Worm (Caenorhabditis elegans) whole organism, L3 larva: Measurements from ENCODE around the gene F36H5.10.

Source experiments
- aly-2 ChIP-seq: fragments of 150-350 bp; optimal IDR thresholded peaks from 2 replicates; lab custom pipeline; 2014; ENCODE audit warnings: missing biosample characterization, missing genetic modification characterization
- elt-3 ChIP-seq, 3 experiments: fragments of 150-350 bp in 1 of 3; sonication (generic microtip) in 2 of 3; optimal IDR thresholded peaks; 2 replicates in 2 of 3; 4 replicates in 1 of 3; lab custom pipeline; 2014 to 2017; ENCODE audit warnings: missing biosample characterization in 3 of 3, missing genetic modification characterization in 3 of 3
- fkh-10 ChIP-seq: sonication (generic microtip); optimal IDR thresholded peaks from 2 replicates; lab custom pipeline; 2017; ENCODE audit warnings: missing biosample characterization, missing genetic modification reagents, missing genetic modification characterization
- fos-1 ChIP-seq: fragments of 150-350 bp; optimal IDR thresholded peaks from 2 replicates; lab custom pipeline; 2014; ENCODE audit warnings: missing biosample characterization, missing genetic modification characterization
- lin-39 ChIP-seq: fragments of 150-350 bp; optimal IDR thresholded peaks from 2 replicates; lab custom pipeline; 2018; ENCODE audit warnings: missing biosample characterization, missing genetic modification reagents, missing genetic modification characterization
- nfya-1 ChIP-seq: sonication (generic microtip); optimal IDR thresholded peaks from 2 replicates; lab custom pipeline; 2017; ENCODE audit warnings: missing genetic modification characterization, mild to moderate bottlenecking, missing compliant biosample characterization, antibody characterized with exemption, moderate library complexity; ENCODE audit not compliant: insufficient read depth
- nhr-237 ChIP-seq: fragments of 150-350 bp; optimal IDR thresholded peaks from 2 replicates; lab custom pipeline; 2014; ENCODE audit warnings: missing biosample characterization, missing genetic modification characterization
- nhr-28 ChIP-seq: fragments of 150-350 bp; optimal IDR thresholded peaks from 2 replicates; lab custom pipeline; 2014; ENCODE audit warnings: missing biosample characterization, missing genetic modification characterization
- pha-4 ChIP-seq: fragments of 150-350 bp; optimal IDR thresholded peaks from 2 replicates; lab custom pipeline; 2014; ENCODE audit warnings: missing biosample characterization, missing genetic modification reagents, missing genetic modification characterization
- unc-39 ChIP-seq: sonication (generic microtip); optimal IDR thresholded peaks from 4 replicates; lab custom pipeline; 2017; ENCODE audit warnings: missing biosample characterization, missing genetic modification characterization

DNA sequence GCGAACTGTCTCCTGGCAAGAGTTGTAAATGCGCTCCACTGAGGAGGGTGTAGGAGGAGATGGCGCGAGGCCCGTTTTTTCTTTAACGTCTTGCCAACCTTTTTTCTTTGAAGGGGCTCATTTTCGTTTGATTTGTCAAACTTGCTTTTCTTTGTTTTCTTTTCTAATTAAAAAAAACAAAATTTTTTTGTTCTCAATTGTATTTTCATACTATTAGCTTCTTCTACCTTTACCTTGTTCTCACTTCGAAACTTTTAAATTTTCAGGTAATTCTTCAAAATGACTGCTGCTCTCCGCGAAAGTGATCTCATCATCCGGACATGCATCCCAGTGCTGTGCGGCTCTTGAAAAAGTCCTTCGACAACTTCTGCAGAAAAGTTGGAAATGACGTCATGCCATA is 47.2 kb upstream of the F36H5.10 start, which contains the start of gene fbxa-184:
- TF ChIP-seq unc-39 (tag; lab: Kevin White, UChicago) (no peak), fos-1 (tag; lab: Kevin White, UChicago) (no peak), nhr-237 (tag; lab: Kevin White, UChicago) (no peak), fkh-10 (GFP tag; lab: Kevin White, UChicago) (no peak), pha-4 (tag; lab: Kevin White, UChicago) (no peak), nhr-28 (no peak), nfya-1 (no peak), elt-3 (tag; optimal IDR thresholded peaks at IDR 0.05; lab: Kevin White, UChicago) (no peak), lin-39 (no peak), aly-2 (no peak)
